Fruit fly (Drosophila melanogaster) whole organism: Measurements from ENCODE around the gene Chrac-16.

Experiments
- CG8478 ChIP-seq: fragments of >200 bp; optimal IDR thresholded peaks from 2 replicates; lab custom pipeline; 2018; ENCODE audit warnings: inconsistent platforms
- Dll ChIP-seq: fragments of >200 bp; optimal IDR thresholded peaks from 2 replicates; lab custom pipeline; 2017
- EcR ChIP-seq, 2 experiments: fragments of >200 bp; optimal IDR thresholded peaks; 2 replicates each; lab custom pipeline; 2017; ENCODE audit warnings: missing biosample characterization in 2 of 2, missing genetic modification characterization in 2 of 2, missing genetic modification reagents in 2 of 2
- pan ChIP-seq: fragments of >200 bp; optimal IDR thresholded peaks from 2 replicates; lab custom pipeline; 2017
- psq ChIP-seq: fragments of >200 bp; optimal IDR thresholded peaks from 2 replicates; lab custom pipeline; 2017
- usp ChIP-seq: fragments of >200 bp; optimal IDR thresholded peaks from 2 replicates; lab custom pipeline; 2017; ENCODE audit warnings: missing biosample characterization, missing genetic modification characterization, mixed read lengths

dm6 chrX:12020857-12021256, 3.1 kb upstream of the Chrac-16 start, which contains the start of gene Tango4:
- no peak for TF ChIP-seq CG8478 (lab: Kevin White, UChicago)
- no peak for TF ChIP-seq pan (lab: Kevin White, UChicago)
- no peak for TF ChIP-seq usp (GFP tag; lab: Kevin White, UChicago)
- no peak for TF ChIP-seq psq (lab: Kevin White, UChicago)
- TF ChIP-seq Dll, result no peak
- no peak for TF ChIP-seq EcR (GFP tag; optimal IDR thresholded peaks at IDR 0.05; lab: Kevin White, UChicago)
